Worm (Caenorhabditis elegans): ENCODE measurements around the gene rheb-1.
"Not testable (repeated sequence)": the region's sequence is repeated elsewhere in the genome, so short reads cannot be mapped to it uniquely, and the experiment has no call there.

rheb-1 gene

ce11 chrIII:9433576-9434107 lies 22.2 kb downstream of the rheb-1 start, which contains the start of gene cpar-1 (continued):
- no peak for TF ChIP-seq aptf-2 (GFP tag; conservative IDR thresholded peaks at IDR 0.05)
- TF ChIP-seq tlf-1 (GFP tag; optimal IDR thresholded peaks at IDR 0.05), result peak; percentile 15
- no peak for TF ChIP-seq let-607 (tag; optimal IDR thresholded peaks at IDR 0.05)
- no peak; the same call in 1 of the 2 replicates for TF ChIP-seq F33H1.4 (GFP tag; IDR thresholded peaks at IDR 0.05)
- TF ChIP-seq ztf-18 (tag; optimal IDR thresholded peaks at IDR 0.05), result peak; percentile 96
- TF ChIP-seq nhr-27 (tag; optimal IDR thresholded peaks at IDR 0.05), result no peak
- no peak for TF ChIP-seq gei-17 (GFP tag; optimal IDR thresholded peaks at IDR 0.05)
- peak; percentile 61 for TF ChIP-seq dpl-1 (GFP tag; optimal IDR thresholded peaks at IDR 0.05)
- TF ChIP-seq sptf-2 (GFP tag; optimal IDR thresholded peaks at IDR 0.05), result no peak
- no peak for TF ChIP-seq zim-3 (tag; optimal IDR thresholded peaks at IDR 0.05)
- TF ChIP-seq hmg-20 (GFP tag; IDR thresholded peaks at IDR 0.05), result no peak
- TF ChIP-seq attf-3 (GFP tag; conservative IDR thresholded peaks at IDR 0.05), result no peak
- no peak for TF ChIP-seq rcor-1 (GFP tag; IDR thresholded peaks at IDR 0.05)
- no peak for TF ChIP-seq madf-3 (GFP tag; IDR thresholded peaks at IDR 0.05)
- no peak for TF ChIP-seq Y56A3A.18 (GFP tag; IDR thresholded peaks at IDR 0.05)
- TF ChIP-seq ztf-26 (tag; optimal IDR thresholded peaks at IDR 0.05), result no peak
- no peak for TF ChIP-seq egl-18 (GFP tag; IDR thresholded peaks at IDR 0.05)
- TF ChIP-seq F55B11.4 (tag; optimal IDR thresholded peaks at IDR 0.05; ENCODE audit: borderline replicate concordance, insufficient read depth), result no peak

- no peak for TF ChIP-seq ceh-100 (GFP tag; IDR thresholded peaks at IDR 0.05)
- TF ChIP-seq tlf-1 (GFP tag; optimal IDR thresholded peaks at IDR 0.05), result no peak
- TF ChIP-seq hrde-1 (tag; optimal IDR thresholded peaks at IDR 0.05; ENCODE audit: borderline replicate concordance), result no peak
- no peak for TF ChIP-seq rcor-1 (GFP tag; IDR thresholded peaks at IDR 0.05)
- no peak for TF ChIP-seq ceh-27 (GFP tag; optimal IDR thresholded peaks at IDR 0.05)
- no peak for TF ChIP-seq hlh-26 (GFP tag; conservative IDR thresholded peaks at IDR 0.05)
- no peak for TF ChIP-seq Y67H2A.10 (GFP tag; conservative IDR thresholded peaks at IDR 0.05)
- no peak for TF ChIP-seq snpc-1.1 (tag; optimal IDR thresholded peaks at IDR 0.05; ENCODE audit: insufficient read depth)
- no peak for TF ChIP-seq nhr-120 (GFP tag; IDR thresholded peaks at IDR 0.05)
- no peak for TF ChIP-seq pha-4 (tag; optimal IDR thresholded peaks at IDR 0.05)
- no peak for TF ChIP-seq cebp-2 (GFP tag; IDR thresholded peaks at IDR 0.05)
- TF ChIP-seq sptf-2 (GFP tag; optimal IDR thresholded peaks at IDR 0.05), result no peak
These were observed 29.5 kb downstream of the rheb-1 start, which contains the start of gene T26G10.5 for ce11 chrIII:9426301-9426700. T26G10.5 (minus strand) TSS chrIII:9426401.

DNA sequence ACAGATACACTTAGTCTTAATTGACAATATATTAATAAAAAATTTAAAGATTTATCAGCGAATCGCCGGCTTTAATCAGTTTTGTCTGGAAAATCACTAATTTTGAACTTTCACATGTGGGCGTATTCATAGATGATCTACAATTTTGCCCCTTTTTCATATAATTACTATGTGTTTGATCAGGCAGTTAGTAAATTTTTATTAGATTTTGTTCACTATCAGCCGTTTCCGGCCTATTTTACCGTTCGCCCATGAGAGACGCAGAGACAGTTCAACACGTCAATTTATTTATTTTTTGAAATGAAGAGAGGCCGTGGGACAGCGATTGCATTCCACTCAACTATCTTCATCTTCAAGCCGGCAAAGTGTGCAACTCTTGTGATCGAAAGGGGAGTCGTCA lies 35.6 kb downstream of the rheb-1 start, which contains the start of gene T26G10.4:
T26G10.4 (plus strand) TSS at position 301 of the 400 bp plus-strand sequence.
- not testable (repeated sequence) for TF ChIP-seq aptf-2 (GFP tag; conservative IDR thresholded peaks at IDR 0.05); tbp1 (GFP tag; optimal IDR thresholded peaks at IDR 0.05); B0336.3 (GFP tag; IDR thresholded peaks at IDR 0.05)

DNA sequence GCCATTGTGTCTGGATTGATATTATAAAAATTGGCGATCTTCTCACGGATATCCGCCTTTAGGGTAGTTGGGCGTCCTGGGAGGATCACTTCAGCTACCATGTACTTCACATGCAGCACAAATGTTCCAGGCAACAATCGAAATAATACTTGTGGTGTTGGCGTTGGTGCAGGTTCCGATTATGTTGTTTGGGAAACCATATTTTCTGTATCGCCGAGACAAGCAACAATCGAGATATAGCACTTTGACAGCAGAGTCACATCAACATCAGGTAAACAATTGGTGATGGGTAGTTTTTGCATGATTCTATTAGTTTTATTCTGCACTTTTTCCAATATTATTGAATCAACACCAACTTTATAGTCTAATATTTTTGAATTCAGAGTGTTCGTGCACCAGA lies 42.5 kb downstream of the rheb-1 start, which contains the start of gene T26G10.3:
T26G10.3 (minus strand) TSS at position 101 of the 400 bp plus-strand sequence.
- TF ChIP-seq ceh-91 (GFP tag; IDR thresholded peaks at IDR 0.05), result no peak
- no peak for TF ChIP-seq T07F8.4 (tag; optimal IDR thresholded peaks at IDR 0.05)
- no peak for TF ChIP-seq mel-28 (tag; optimal IDR thresholded peaks at IDR 0.05; ENCODE audit: borderline replicate concordance)
